Fruit fly (Drosophila melanogaster): Measurements from ENCODE around the gene IPIP.

The IPIP gene

dm6 chr2L:6065823-6066222 is 18.0 kb downstream of the IPIP start, which contains the start of the genes Fbw5 and CG9147 (continued):
- peak; percentile 62 for TF ChIP-seq Dp (GFP tag; optimal IDR thresholded peaks at IDR 0.05)
- TF ChIP-seq Deaf1 (tag; optimal IDR thresholded peaks at IDR 0.05) = peak; percentile 92
- peak; percentile 99 for TF ChIP-seq ap (GFP tag; IDR thresholded peaks at IDR 0.05)
- TF ChIP-seq CG31224 (GFP tag; IDR thresholded peaks at IDR 0.05) = peak; percentile 96
- TF ChIP-seq CG3163 (GFP tag; optimal IDR thresholded peaks at IDR 0.05) = peak; percentile 95
- peak; percentile 100 for TF ChIP-seq nmo (GFP tag; optimal IDR thresholded peaks at IDR 0.05)
- TF ChIP-seq pnt (GFP tag; optimal IDR thresholded peaks at IDR 0.05) = peak; percentile 99
- peak; percentile 99 for TF ChIP-seq B-H1 (GFP tag; IDR thresholded peaks at IDR 0.05)
- TF ChIP-seq Fer1 (GFP tag; optimal IDR thresholded peaks at IDR 0.05) = peak; percentile 98
- peak; percentile 97 for TF ChIP-seq CG15696 (tag; optimal IDR thresholded peaks at IDR 0.05)
- TF ChIP-seq PHDP (tag; optimal IDR thresholded peaks at IDR 0.05) = peak; percentile 100
- peak; percentile 81 for TF ChIP-seq CG13287 (GFP tag; IDR thresholded peaks at IDR 0.05; ENCODE audit: partially characterized antibody)
- peak; percentile 99 for TF ChIP-seq CG4820 (GFP tag; optimal IDR thresholded peaks at IDR 0.05)
- peak; percentile 39 for TF ChIP-seq HLHmδ (GFP tag; optimal IDR thresholded peaks at IDR 0.05)
- peak; percentile 100 for TF ChIP-seq NfI (GFP tag; optimal IDR thresholded peaks at IDR 0.05)
- TF ChIP-seq CG3407 (GFP tag; optimal IDR thresholded peaks at IDR 0.05) = peak; percentile 99
- TF ChIP-seq Abd-B (GFP tag; optimal IDR thresholded peaks at IDR 0.05) = peak; percentile 99
- TF ChIP-seq repo (GFP tag; optimal IDR thresholded peaks at IDR 0.05) = peak; percentile 99
- peak; percentile 99 for TF ChIP-seq CG18599 (GFP tag; optimal IDR thresholded peaks at IDR 0.05)
- TF ChIP-seq CG2116 (GFP tag; optimal IDR thresholded peaks at IDR 0.05) = peak; percentile 96
- peak; percentile 100 for TF ChIP-seq CG17568 (GFP tag; optimal IDR thresholded peaks at IDR 0.05)
- peak; percentile 100 for TF ChIP-seq Xbp1 (GFP tag; optimal IDR thresholded peaks at IDR 0.05)
- TF ChIP-seq sc (optimal IDR thresholded peaks at IDR 0.05) = no peak
- TF ChIP-seq sc (GFP tag; optimal IDR thresholded peaks at IDR 0.05) = peak; percentile 99
- peak; percentile 99 for TF ChIP-seq E2f1 (GFP tag; IDR thresholded peaks at IDR 0.05)
- TF ChIP-seq CG10321 (GFP tag; IDR thresholded peaks at IDR 0.05) = peak; percentile 90
- TF ChIP-seq nerfin-2 (GFP tag; IDR thresholded peaks at IDR 0.05; ENCODE audit: partially characterized antibody) = peak; percentile 71
- peak; percentile 99 to 100 for TF ChIP-seq Pdp1 (GFP tag; optimal IDR thresholded peaks at IDR 0.05)
- TF ChIP-seq CG16813 (GFP tag; IDR thresholded peaks at IDR 0.05; ENCODE audit: partially characterized antibody) = peak; percentile 46; the same call in 1 of the 3 replicates
- TF ChIP-seq CG1233 (GFP tag; optimal IDR thresholded peaks at IDR 0.05) = peak; percentile 99
- TF ChIP-seq NC2α (GFP tag; optimal IDR thresholded peaks at IDR 0.05) = peak; percentile 99
- TF ChIP-seq CG4730 (GFP tag; IDR thresholded peaks at IDR 0.05) = peak; percentile 99
- peak; percentile 100 for TF ChIP-seq CG10209 (GFP tag; optimal IDR thresholded peaks at IDR 0.05)
- TF ChIP-seq CG7963 (GFP tag; IDR thresholded peaks at IDR 0.05; ENCODE audit: partially characterized antibody) = peak; percentile 52; the same call in 1 of the 3 replicates
- TF ChIP-seq da (GFP tag; optimal IDR thresholded peaks at IDR 0.05) = peak; percentile 99
- peak; percentile 99 for TF ChIP-seq Mes4 (GFP tag; optimal IDR thresholded peaks at IDR 0.05)
- TF ChIP-seq H2.0 (GFP tag; IDR thresholded peaks at IDR 0.05) = peak; percentile 100
- TF ChIP-seq CG6272 (GFP tag; IDR thresholded peaks at IDR 0.05) = peak; percentile 99
- TF ChIP-seq HmgD (GFP tag; optimal IDR thresholded peaks at IDR 0.05) = peak; percentile 99
- TF ChIP-seq mld (GFP tag; IDR thresholded peaks at IDR 0.05; ENCODE audit: partially characterized antibody) = 0 out of 3 replicates have a peak, but pooled peaks have one; percentile 33
- TF ChIP-seq CG9797 (GFP tag; optimal IDR thresholded peaks at IDR 0.05) = peak; percentile 56
- TF ChIP-seq gcm2 (GFP tag; optimal IDR thresholded peaks at IDR 0.05) = peak; percentile 98
- TF ChIP-seq eyg (GFP tag; optimal IDR thresholded peaks at IDR 0.05) = peak; percentile 99
- TF ChIP-seq pzg (GFP tag; optimal IDR thresholded peaks at IDR 0.05) = peak; percentile 71
- TF ChIP-seq MESR4 (GFP tag; optimal IDR thresholded peaks at IDR 0.05) = peak; percentile 98
- TF ChIP-seq CG6813 (GFP tag; optimal IDR thresholded peaks at IDR 0.05) = peak; percentile 98
- peak; percentile 88 for TF ChIP-seq stwl (tag; optimal IDR thresholded peaks at IDR 0.05)
- TF ChIP-seq CG11456 (GFP tag; IDR thresholded peaks at IDR 0.05) = peak; percentile 100
- peak; percentile 100 for TF ChIP-seq CG8924 (tag; optimal IDR thresholded peaks at IDR 0.05)
- TF ChIP-seq CG31441 (GFP tag; IDR thresholded peaks at IDR 0.05) = peak; percentile 99
